Worm (Caenorhabditis elegans) whole organism, young adult: ENCODE data around the gene odd-2.

Source experiments
- F10E7.11 ChIP-seq: sonication (generic microtip); optimal IDR thresholded peaks from 2 replicates; lab custom pipeline; 2017; ENCODE audit warnings: mild to moderate bottlenecking, missing genetic modification characterization, moderate library complexity, missing compliant biosample characterization
- F22D6.2 ChIP-seq: sonication (generic microtip); optimal IDR thresholded peaks from 2 replicates; lab custom pipeline; 2016; ENCODE audit warnings: mild to moderate bottlenecking, missing genetic modification characterization, missing compliant biosample characterization
- F23B12.7 ChIP-seq: sonication (generic microtip); optimal IDR thresholded peaks from 2 replicates; lab custom pipeline; 2017; ENCODE audit warnings: missing genetic modification characterization, mild to moderate bottlenecking, missing compliant biosample characterization, antibody characterized with exemption, moderate library complexity; ENCODE audit not compliant: insufficient read depth
- F33H1.4 ChIP-seq: fragments of 200-800 bp; sonication (Bioruptor generic); IDR thresholded peaks from 2 replicates; pipeline ENCODE4 v1.3.6; 2022; ENCODE audit warnings: missing genetic modification reagents, missing genetic modification characterization, missing compliant biosample characterization
- K11D2.4 ChIP-seq: fragments of 200-800 bp; sonication (Bioruptor generic); IDR thresholded peaks from 2 replicates; pipeline ENCODE4 v1.3.6; 2022; ENCODE audit warnings: missing genetic modification reagents, missing genetic modification characterization, missing compliant biosample characterization
- athp-1 ChIP-seq: sonication (generic microtip); optimal IDR thresholded peaks from 2 replicates; lab custom pipeline; 2017; ENCODE audit warnings: mild to moderate bottlenecking, missing genetic modification characterization, missing compliant biosample characterization
- attf-3 ChIP-seq: fragments of 200-800 bp; sonication (Bioruptor generic); conservative IDR thresholded peaks from 2 replicates; pipeline ENCODE4 v1.3.6; 2022; ENCODE audit warnings: missing genetic modification reagents, missing genetic modification characterization, missing compliant biosample characterization
- bed-1 ChIP-seq: fragments of 200-800 bp; sonication (Bioruptor generic); IDR thresholded peaks from 2 replicates; pipeline ENCODE4 v1.3.6; 2022; ENCODE audit warnings: missing genetic modification reagents, missing genetic modification characterization, missing compliant biosample characterization
- cebp-1 ChIP-seq, 2 experiments: fragments of 200-800 bp in 1 of 2; sonication (Bioruptor generic) in 1 of 2; sonication (generic microtip) in 1 of 2; IDR thresholded peaks in 1 of 2; optimal IDR thresholded peaks in 1 of 2; 2 replicates each; pipeline versions ENCODE4 v1.3.6 to Lab custom; 2017 to 2022; ENCODE audit warnings: missing compliant biosample characterization in 2 of 2, missing genetic modification characterization in 2 of 2, mild to moderate bottlenecking in 1 of 2, missing genetic modification reagents in 1 of 2, moderate library complexity in 1 of 2
- dox-1 ChIP-seq: fragments of 200-800 bp; sonication (Bioruptor generic); IDR thresholded peaks from 2 replicates; pipeline ENCODE4 v1.3.6; 2022; ENCODE audit warnings: missing genetic modification reagents, missing genetic modification characterization, missing compliant biosample characterization
- lag-1 ChIP-seq: fragments of 200-800 bp; sonication (Bioruptor generic); IDR thresholded peaks from 2 replicates; pipeline ENCODE4 v1.3.6; 2022; ENCODE audit warnings: missing genetic modification reagents, missing genetic modification characterization, missing compliant biosample characterization
- let-607 ChIP-seq, 2 experiments: fragments of 200-800 bp in 1 of 2; sonication (Bioruptor generic) in 1 of 2; sonication (generic microtip) in 1 of 2; optimal IDR thresholded peaks; 2 replicates each; lab custom pipeline; 2016 to 2018; ENCODE audit warnings: mild to moderate bottlenecking in 2 of 2, missing compliant biosample characterization in 2 of 2, missing genetic modification characterization in 2 of 2, moderate library complexity in 2 of 2, missing genotype in 1 of 2
- lin-26 ChIP-seq: fragments of 200-800 bp; sonication (Bioruptor generic); IDR thresholded peaks from 2 replicates; pipeline ENCODE4 v1.3.6; 2022; ENCODE audit warnings: missing genetic modification reagents, missing genetic modification characterization, missing compliant biosample characterization
- lin-35 ChIP-seq, 3 experiments: fragments of 150-350 bp in 2 of 3; sonication (generic microtip) in 1 of 3; optimal IDR thresholded peaks; 2 replicates each; lab custom pipeline; 2014 to 2018; ENCODE audit warnings: missing biosample characterization in 3 of 3, missing genetic modification characterization in 3 of 3, missing genetic modification reagents in 3 of 3
- lin-40 ChIP-seq: sonication (generic microtip); optimal IDR thresholded peaks from 2 replicates; lab custom pipeline; 2016; ENCODE audit warnings: missing genetic modification characterization, mild to moderate bottlenecking, missing compliant biosample characterization, missing genotype, missing genetic modification reagents
- mes-4 ChIP-seq: sonication (generic microtip); optimal IDR thresholded peaks from 2 replicates; lab custom pipeline; 2016; ENCODE audit warnings: missing genotype, missing genetic modification characterization, missing compliant biosample characterization
- nhr-80 ChIP-seq: sonication (generic microtip); optimal IDR thresholded peaks from 2 replicates; lab custom pipeline; 2016; ENCODE audit warnings: missing genetic modification characterization, missing compliant biosample characterization
- nhr-90 ChIP-seq: sonication (generic microtip); optimal IDR thresholded peaks from 2 replicates; lab custom pipeline; 2016; ENCODE audit warnings: missing genotype, mild to moderate bottlenecking, missing genetic modification characterization, missing compliant biosample characterization
- pha-4 ChIP-seq: fragments of 150-350 bp; sonication (generic microtip); optimal IDR thresholded peaks from 2 replicates; lab custom pipeline; 2014; ENCODE audit warnings: missing biosample characterization, missing genetic modification reagents, missing genetic modification characterization
- rec-8 ChIP-seq, 2 experiments: sonication (generic microtip); optimal IDR thresholded peaks; 2 replicates each; lab custom pipeline; 2016; ENCODE audit warnings: mild to moderate bottlenecking in 2 of 2, missing genetic modification characterization in 2 of 2, missing genetic modification reagents in 2 of 2, missing genotype in 2 of 2, missing biosample characterization in 1 of 2, missing compliant biosample characterization in 1 of 2, moderate library complexity in 1 of 2
- repo-1 ChIP-seq: sonication (generic microtip); optimal IDR thresholded peaks from 2 replicates; lab custom pipeline; 2017; ENCODE audit warnings: mild to moderate bottlenecking, missing genetic modification characterization, missing compliant biosample characterization
- rpc-1 ChIP-seq, 2 experiments: fragments of 150-350 bp in 1 of 2; sonication (generic microtip) in 1 of 2; optimal IDR thresholded peaks; 2 replicates each; lab custom pipeline; 2014 to 2018; ENCODE audit warnings: missing biosample characterization in 1 of 2, missing genetic modification characterization in 1 of 2, missing genetic modification reagents in 1 of 2, missing genotype in 1 of 2
- snpc-1.1 ChIP-seq: sonication (generic microtip); optimal IDR thresholded peaks from 2 replicates; lab custom pipeline; 2017; ENCODE audit warnings: missing genetic modification characterization, mild to moderate bottlenecking, missing compliant biosample characterization, antibody characterized with exemption, moderate library complexity, missing genotype, missing genetic modification reagents; ENCODE audit not compliant: insufficient read depth
- snpc-3.4 ChIP-seq: sonication (generic microtip); optimal IDR thresholded peaks from 2 replicates; lab custom pipeline; 2017; ENCODE audit warnings: missing genetic modification characterization, mild to moderate bottlenecking, missing compliant biosample characterization, antibody characterized with exemption, moderate library complexity, missing genotype, missing genetic modification reagents
- snpc-4 ChIP-seq, 5 experiments: fragments of 150-350 bp in 1 of 5; sonication (generic microtip) in 4 of 5; optimal IDR thresholded peaks; 2 replicates each; lab custom pipeline; 2014 to 2018; ENCODE audit warnings: missing genetic modification characterization in 5 of 5, missing biosample characterization in 3 of 5, antibody characterized with exemption in 2 of 5, mild to moderate bottlenecking in 2 of 5, missing compliant biosample characterization in 2 of 5, missing genotype in 2 of 5, moderate library complexity in 2 of 5, missing genetic modification reagents in 1 of 5
- tbp1 ChIP-seq: fragments of 200-800 bp; sonication (Bioruptor generic); optimal IDR thresholded peaks from 2 replicates; lab custom pipeline; 2018; ENCODE audit warnings: mild to moderate bottlenecking, missing genetic modification characterization, missing compliant biosample characterization
- zfh-2 ChIP-seq: fragments of 200-800 bp; sonication (Bioruptor generic); conservative IDR thresholded peaks from 2 replicates; pipeline ENCODE4 v1.3.6; 2022; ENCODE audit warnings: missing genetic modification reagents, missing genetic modification characterization, missing compliant biosample characterization
- ztf-18 ChIP-seq: sonication (generic microtip); optimal IDR thresholded peaks from 2 replicates; lab custom pipeline; 2016; ENCODE audit warnings: missing genotype, mild to moderate bottlenecking, missing genetic modification characterization, missing compliant biosample characterization
- ztf-25 ChIP-seq: fragments of 200-800 bp; sonication (Bioruptor generic); IDR thresholded peaks from 2 replicates; pipeline ENCODE4 v1.3.6; 2022; ENCODE audit warnings: missing genetic modification reagents, missing genetic modification characterization, missing compliant biosample characterization
- ztf-26 ChIP-seq: sonication (generic microtip); optimal IDR thresholded peaks from 2 replicates; lab custom pipeline; 2017; ENCODE audit warnings: missing genetic modification characterization, missing compliant biosample characterization

The odd-2 gene

DNA sequence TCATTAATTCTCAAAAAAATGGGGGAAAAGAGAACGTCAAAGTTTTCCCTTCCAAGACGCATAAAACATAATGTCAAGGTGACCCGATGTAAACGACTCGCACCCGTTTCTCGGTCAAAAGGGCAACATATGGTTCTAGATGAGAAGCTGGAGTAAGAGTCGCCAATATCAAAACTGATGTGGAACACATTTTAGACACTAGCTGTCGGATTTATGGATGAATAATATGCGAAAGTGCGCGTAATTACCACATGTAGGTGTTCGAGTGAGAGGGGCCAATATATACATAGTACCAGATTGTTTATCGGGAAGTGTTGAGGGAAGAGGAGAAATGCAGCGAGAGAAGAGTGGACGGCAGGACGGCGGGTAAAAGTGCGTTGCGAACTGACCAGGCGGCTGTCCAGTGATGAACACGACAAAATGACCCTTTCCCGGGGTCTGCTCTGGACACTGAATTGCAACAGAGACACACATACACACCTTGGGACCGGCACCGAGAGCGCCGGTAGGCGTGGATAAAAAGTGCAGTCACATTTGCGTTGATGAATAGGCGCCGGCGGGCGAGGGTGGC, 9.3 kb downstream of the odd-2 start:
- peak; percentile 28 for TF ChIP-seq zfh-2 (GFP tag; lab: Robert Waterston, UW)
- no peak for TF ChIP-seq K11D2.4 (GFP tag; lab: Robert Waterston, UW)
- no peak for TF ChIP-seq nhr-80 (tag; lab: Kevin White, UChicago)
- no peak for TF ChIP-seq repo-1 (tag; lab: Kevin White, UChicago)
- no peak for TF ChIP-seq F23B12.7 (tag; lab: Kevin White, UChicago)
- TF ChIP-seq, all 124 proteins: peak for 1

DNA sequence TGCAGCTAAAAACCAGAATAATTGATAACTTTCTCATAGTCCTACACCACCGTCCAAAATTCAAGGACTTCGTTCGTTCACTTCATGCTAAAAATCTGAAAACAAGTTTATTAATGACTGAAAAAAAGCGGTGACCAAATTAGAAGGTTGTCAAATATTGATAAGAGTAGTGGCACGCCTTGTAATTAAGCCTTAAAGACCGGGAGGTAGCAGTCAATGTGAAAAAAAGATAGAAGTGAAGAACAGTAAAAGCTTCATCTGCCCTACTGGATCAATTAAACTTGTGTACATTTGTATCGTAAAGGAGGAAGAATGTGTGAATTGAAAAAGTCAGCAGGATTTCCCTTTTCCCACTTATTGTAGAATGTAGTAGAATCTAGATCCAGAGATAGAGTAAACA, 9.9 kb downstream of the odd-2 start, which contains the start of gene tag-275:
Gene tag-275, minus strand, starts transcription at position 101 of the 400 bp plus-strand sequence.
- TF ChIP-seq snpc-4 (GFP tag; optimal IDR thresholded peaks at IDR 0.05; lab: Kevin White, UChicago), result no peak
- TF ChIP-seq snpc-4 (tag; optimal IDR thresholded peaks at IDR 0.05; lab: Kevin White, UChicago), result no peak

DNA sequence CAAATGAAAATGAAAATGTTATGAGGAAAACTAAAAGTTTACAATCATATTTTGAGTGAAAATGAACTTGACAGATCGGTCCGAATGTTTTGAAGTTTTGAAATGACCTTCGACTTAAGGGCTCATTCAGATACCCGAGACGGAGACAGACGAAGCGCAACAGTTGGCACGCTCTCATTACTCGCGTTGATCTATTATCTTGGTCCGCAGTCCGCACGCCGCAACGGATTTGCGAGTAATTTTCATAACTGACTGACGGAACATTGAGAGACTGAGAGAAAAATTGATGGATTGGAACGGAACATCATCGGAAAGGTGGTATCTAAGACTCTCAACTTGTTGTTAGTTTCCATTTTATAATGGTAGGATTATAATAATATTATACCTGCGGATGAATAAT, 14.4 kb downstream of the odd-2 start:
- no peak for TF ChIP-seq rec-8 (tag; optimal IDR thresholded peaks at IDR 0.05; lab: Kevin White, UChicago)
- no peak for TF ChIP-seq lag-1 (GFP tag; lab: Robert Waterston, UW)
- TF ChIP-seq lin-40, result no peak
- no peak for TF ChIP-seq bed-1 (GFP tag; lab: Robert Waterston, UW)
- TF ChIP-seq ztf-26, result no peak
- TF ChIP-seq F22D6.2 (tag; lab: Kevin White, UChicago), result no peak
- no peak for TF ChIP-seq pha-4 (tag; lab: Kevin White, UChicago)
- no peak for TF ChIP-seq attf-3 (GFP tag; lab: Robert Waterston, UW)
- TF ChIP-seq nhr-90 (tag; lab: Kevin White, UChicago), result no peak
- no peak for TF ChIP-seq lin-26 (GFP tag; lab: Robert Waterston, UW)
- TF ChIP-seq mes-4, result no peak
- TF ChIP-seq lin-35 (GFP tag; optimal IDR thresholded peaks at IDR 0.05; lab: Kevin White, UChicago), result no peak
- no peak for TF ChIP-seq F10E7.11 (tag; lab: Kevin White, UChicago)
- TF ChIP-seq K11D2.4 (GFP tag; lab: Robert Waterston, UW), result no peak
- no peak for TF ChIP-seq athp-1

DNA sequence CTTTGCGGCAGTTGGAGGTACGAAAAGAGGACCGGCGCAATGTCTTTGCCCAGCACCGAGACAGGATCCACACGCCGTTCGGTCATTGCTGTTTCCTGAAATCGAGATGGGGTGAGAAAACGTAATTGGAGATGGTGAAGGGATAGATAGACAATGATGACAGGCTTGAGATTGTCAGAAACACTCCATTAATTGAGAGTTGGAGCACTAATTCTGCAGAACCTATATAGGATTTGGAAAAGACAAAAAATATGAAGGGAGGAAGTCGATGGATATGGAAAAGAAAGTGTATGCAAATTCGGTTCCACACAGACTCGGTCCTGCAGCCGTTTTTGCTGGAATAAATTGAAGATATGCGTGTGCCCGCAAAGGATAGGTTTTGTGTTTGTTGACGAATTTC, 22.1 kb downstream of the odd-2 start, which contains the start of gene Y72A10A.1:
Gene Y72A10A.1, minus strand, starts transcription at position 101 of the 400 bp plus-strand sequence.
- no peak for TF ChIP-seq cebp-1 (GFP tag; IDR thresholded peaks at IDR 0.05; lab: Robert Waterston, UW)
- no peak for TF ChIP-seq cebp-1 (tag; optimal IDR thresholded peaks at IDR 0.05; lab: Kevin White, UChicago)
- no peak for TF ChIP-seq ztf-18 (tag; lab: Kevin White, UChicago)
- TF ChIP-seq zfh-2 (GFP tag; lab: Robert Waterston, UW), result no peak
- no peak for TF ChIP-seq rpc-1 (optimal IDR thresholded peaks at IDR 0.05; lab: Kevin White, UChicago)
- no peak for TF ChIP-seq rpc-1 (tag; optimal IDR thresholded peaks at IDR 0.05; lab: Kevin White, UChicago)
- no peak for TF ChIP-seq pha-4 (tag; lab: Kevin White, UChicago)
- no peak for TF ChIP-seq tbp1 (GFP tag; lab: Kevin White, UChicago)
- no peak for TF ChIP-seq dox-1 (GFP tag; lab: Robert Waterston, UW)
- TF ChIP-seq ztf-25 (GFP tag; lab: Robert Waterston, UW), result no peak
- no peak for TF ChIP-seq snpc-1.1 (tag; lab: Kevin White, UChicago)
- TF ChIP-seq attf-3 (GFP tag; lab: Robert Waterston, UW), result no peak
- no peak for TF ChIP-seq let-607 (tag; optimal IDR thresholded peaks at IDR 0.05; lab: Kevin White, UChicago)
- no peak for TF ChIP-seq F33H1.4 (GFP tag; lab: Robert Waterston, UW)
- no peak for TF ChIP-seq snpc-3.4 (tag; lab: Kevin White, UChicago)
